Fruit fly (Drosophila melanogaster): ENCODE measurements around the gene Lztr1.
A peak's percentile ranks its signal among the peaks of the same experiment; 100 is the strongest.

The Lztr1 gene

dm6 chrX:875432-875831 lies 52.0 kb downstream of the Lztr1 start, which contains the start of gene CG11664:
CG11664 (plus strand) TSS chrX:875732.
- TF ChIP-seq CG14655 (GFP tag; optimal IDR thresholded peaks at IDR 0.05) (no peak), gl (tag; optimal IDR thresholded peaks at IDR 0.05) (no peak), fd96Ca (GFP tag; IDR thresholded peaks at IDR 0.05) (no peak), CG12605 (GFP tag; IDR thresholded peaks at IDR 0.05) (no peak), Pif1A (GFP tag; optimal IDR thresholded peaks at IDR 0.05) (no peak), CG4496 (GFP tag; IDR thresholded peaks at IDR 0.05) (no peak), CG15710 (tag; optimal IDR thresholded peaks at IDR 0.05) (no peak), Pif1B (GFP tag; optimal IDR thresholded peaks at IDR 0.05) (no peak), CG34367 (tag; optimal IDR thresholded peaks at IDR 0.05) (no peak), Ets98B (GFP tag; IDR thresholded peaks at IDR 0.05) (no peak), CG32121 (GFP tag; IDR thresholded peaks at IDR 0.05) (no peak), D1 (tag; optimal IDR thresholded peaks at IDR 0.05) (no peak)

- TF ChIP-seq CG32121 (GFP tag; IDR thresholded peaks at IDR 0.05) (no peak), Ets98B (GFP tag; IDR thresholded peaks at IDR 0.05) (no peak), Pif1B (GFP tag; optimal IDR thresholded peaks at IDR 0.05) (no peak), CG14655 (GFP tag; optimal IDR thresholded peaks at IDR 0.05) (peak; percentile 15), CG8159 (tag; optimal IDR thresholded peaks at IDR 0.05) (peak; percentile 42), fd96Ca (GFP tag; IDR thresholded peaks at IDR 0.05) (no peak), Pif1A (GFP tag; optimal IDR thresholded peaks at IDR 0.05) (peak; percentile 27), D1 (tag; optimal IDR thresholded peaks at IDR 0.05) (no peak), EcR (GFP tag; optimal IDR thresholded peaks at IDR 0.05) (no peak), Snoo (tag; optimal IDR thresholded peaks at IDR 0.05) (no peak), CG34367 (tag; optimal IDR thresholded peaks at IDR 0.05) (no peak), CG8301 (tag; optimal IDR thresholded peaks at IDR 0.05) (no peak), CG13204 (GFP tag; optimal IDR thresholded peaks at IDR 0.05) (no peak), CG12605 (GFP tag; IDR thresholded peaks at IDR 0.05) (no peak), CG10348 (GFP tag; IDR thresholded peaks at IDR 0.05) (no peak), CG9948 (tag; optimal IDR thresholded peaks at IDR 0.05) (no peak), gl (tag; optimal IDR thresholded peaks at IDR 0.05) (no peak), CG17806 (tag; optimal IDR thresholded peaks at IDR 0.05) (no peak), rn (GFP tag; IDR thresholded peaks at IDR 0.05) (no peak), CG4496 (GFP tag; IDR thresholded peaks at IDR 0.05) (0 out of 3 replicates have a peak, but pooled peaks have one; percentile 22), CG15710 (tag; optimal IDR thresholded peaks at IDR 0.05) (peak; percentile 27)
Observed at dm6 chrX:873739-874138, 53.6 kb downstream of the Lztr1 start.

Measured in whole organism, pupa.